Fruit fly (Drosophila melanogaster) whole organism, pupa: ENCODE measurements around the gene Gnf1.

Experiments used
- CG10348 ChIP-seq: fragments of 200-800 bp; sonication (Bioruptor generic); IDR thresholded peaks from 2 replicates; pipeline ENCODE4 v1.3.6; 2022; ENCODE audit warnings: missing biosample characterization, missing genetic modification characterization
- CG12605 ChIP-seq: fragments of 200-800 bp; sonication (Bioruptor generic); IDR thresholded peaks from 2 replicates; pipeline ENCODE4 v1.3.6; 2022; ENCODE audit warnings: missing biosample characterization, missing genetic modification characterization
- CG13204 ChIP-seq: fragments of 200-800 bp; sonication (Bioruptor generic); optimal IDR thresholded peaks from 2 replicates; lab custom pipeline; 2018; ENCODE audit warnings: missing biosample characterization, mild to moderate bottlenecking, missing genetic modification characterization, moderate library complexity
- CG14655 ChIP-seq: fragments of 200-800 bp; sonication (Bioruptor generic); optimal IDR thresholded peaks from 3 replicates; lab custom pipeline; 2017; ENCODE audit warnings: mild to moderate bottlenecking, missing biosample characterization, missing genetic modification reagents, missing genetic modification characterization
- CG15710 ChIP-seq: fragments of 200-800 bp; sonication (Bioruptor generic); optimal IDR thresholded peaks from 2 replicates; lab custom pipeline; 2018; ENCODE audit warnings: missing biosample characterization, mild to moderate bottlenecking, missing genetic modification characterization, moderate library complexity
- CG17806 ChIP-seq: fragments of 200-800 bp; sonication (Bioruptor generic); optimal IDR thresholded peaks from 2 replicates; lab custom pipeline; 2018; ENCODE audit warnings: missing biosample characterization, mild to moderate bottlenecking, missing genetic modification characterization, moderate library complexity
- CG32121 ChIP-seq: fragments of 200-800 bp; sonication (Bioruptor generic); IDR thresholded peaks from 2 replicates; pipeline ENCODE4 v1.3.6; 2022; ENCODE audit warnings: missing biosample characterization, missing genetic modification characterization
- CG34367 ChIP-seq: fragments of 200-800 bp; sonication (Bioruptor generic); optimal IDR thresholded peaks from 2 replicates; lab custom pipeline; 2018; ENCODE audit warnings: missing biosample characterization, mild to moderate bottlenecking, missing genetic modification characterization
- CG4496 ChIP-seq: fragments of 200-800 bp; sonication (Bioruptor generic); IDR thresholded peaks from 3 replicates; pipeline ENCODE4 v1.3.6; 2022; ENCODE audit warnings: missing biosample characterization, missing genetic modification characterization
- CG8159 ChIP-seq: fragments of 200-800 bp; sonication (Bioruptor generic); optimal IDR thresholded peaks from 3 replicates; lab custom pipeline; 2018; ENCODE audit warnings: missing biosample characterization, mild to moderate bottlenecking, missing genetic modification characterization, moderate library complexity
- CG8301 ChIP-seq: fragments of 200-800 bp; sonication (Bioruptor generic); optimal IDR thresholded peaks from 2 replicates; lab custom pipeline; 2018; ENCODE audit warnings: missing biosample characterization, mild to moderate bottlenecking, missing genetic modification characterization
- CG9948 ChIP-seq: fragments of 200-800 bp; sonication (Bioruptor generic); optimal IDR thresholded peaks from 2 replicates; lab custom pipeline; 2018; ENCODE audit warnings: missing biosample characterization, mild to moderate bottlenecking, missing genetic modification characterization, moderate library complexity
- D1 ChIP-seq: fragments of 200-800 bp; sonication (Bioruptor generic); optimal IDR thresholded peaks from 2 replicates; lab custom pipeline; 2018; ENCODE audit warnings: missing biosample characterization, mild to moderate bottlenecking, missing genetic modification characterization, moderate library complexity
- EcR ChIP-seq: fragments of 200-800 bp; sonication (Bioruptor generic); optimal IDR thresholded peaks from 3 replicates; lab custom pipeline; 2019; ENCODE audit warnings: missing biosample characterization, missing genetic modification characterization, mild to moderate bottlenecking, moderate library complexity, missing genetic modification reagents
- Ets98B ChIP-seq: fragments of 200-800 bp; sonication (Bioruptor generic); IDR thresholded peaks from 2 replicates; pipeline ENCODE4 v1.3.6; 2022; ENCODE audit warnings: missing biosample characterization, missing genetic modification characterization
- Pif1A ChIP-seq: fragments of 200-800 bp; sonication (Bioruptor generic); optimal IDR thresholded peaks from 3 replicates; lab custom pipeline; 2016; ENCODE audit warnings: missing biosample characterization, missing genetic modification characterization
- Pif1B ChIP-seq: fragments of 200-800 bp; sonication (Bioruptor generic); optimal IDR thresholded peaks from 3 replicates; lab custom pipeline; 2016; ENCODE audit warnings: missing biosample characterization, missing genetic modification characterization
- Snoo ChIP-seq: fragments of 200-800 bp; sonication (Bioruptor generic); optimal IDR thresholded peaks from 3 replicates; lab custom pipeline; 2017; ENCODE audit warnings: missing biosample characterization, mild to moderate bottlenecking, missing genetic modification characterization, inconsistent platforms
- fd96Ca ChIP-seq: fragments of 200-800 bp; sonication (Bioruptor generic); IDR thresholded peaks from 3 replicates; pipeline ENCODE4 v1.3.6; 2022; ENCODE audit warnings: missing biosample characterization, missing genetic modification characterization
- gl ChIP-seq: fragments of 200-800 bp; sonication (Bioruptor generic); optimal IDR thresholded peaks from 2 replicates; lab custom pipeline; 2018; ENCODE audit warnings: missing biosample characterization, mild to moderate bottlenecking, missing genetic modification characterization
- rn ChIP-seq: fragments of 200-800 bp; sonication (Bioruptor generic); IDR thresholded peaks from 2 replicates; pipeline ENCODE4 v1.3.6; 2022; ENCODE audit warnings: missing biosample characterization, missing genetic modification characterization

Gene Gnf1

dm6 chr3R:4866073-4866472 is 40.3 kb upstream of the Gnf1 start:
- TF ChIP-seq rn (GFP tag; lab: Robert Waterston, UW) = no peak
- TF ChIP-seq CG8159 (tag; lab: Kevin White, UChicago) = no peak
- TF ChIP-seq CG4496 (GFP tag; lab: Robert Waterston, UW) = no peak
- TF ChIP-seq Pif1A (GFP tag; lab: Kevin White, UChicago) = no peak
- TF ChIP-seq D1 (tag; lab: Kevin White, UChicago) = no peak
- no peak for TF ChIP-seq CG14655 (GFP tag; lab: Kevin White, UChicago)

- TF ChIP-seq CG12605 (GFP tag; lab: Robert Waterston, UW) (no peak), D1 (tag; lab: Kevin White, UChicago) (no peak), fd96Ca (no peak), gl (tag; lab: Kevin White, UChicago) (no peak), CG9948 (no peak), CG8159 (tag; lab: Kevin White, UChicago) (no peak), CG8301 (no peak), CG17806 (tag; lab: Kevin White, UChicago) (no peak), CG15710 (tag; lab: Kevin White, UChicago) (no peak), CG14655 (GFP tag; lab: Kevin White, UChicago) (no peak), CG13204 (GFP tag; lab: Kevin White, UChicago) (no peak), EcR (GFP tag; lab: Kevin White, UChicago) (no peak), rn (GFP tag; lab: Robert Waterston, UW) (no peak), CG4496 (GFP tag; lab: Robert Waterston, UW) (no peak), CG34367 (no peak), Pif1B (GFP tag; lab: Kevin White, UChicago) (no peak), CG10348 (GFP tag; lab: Robert Waterston, UW) (no peak), Pif1A (GFP tag; lab: Kevin White, UChicago) (no peak), Ets98B (no peak), Snoo (no peak)
These were observed 39.5 kb upstream of the Gnf1 start for dm6 chr3R:4866916-4867315.

DNA sequence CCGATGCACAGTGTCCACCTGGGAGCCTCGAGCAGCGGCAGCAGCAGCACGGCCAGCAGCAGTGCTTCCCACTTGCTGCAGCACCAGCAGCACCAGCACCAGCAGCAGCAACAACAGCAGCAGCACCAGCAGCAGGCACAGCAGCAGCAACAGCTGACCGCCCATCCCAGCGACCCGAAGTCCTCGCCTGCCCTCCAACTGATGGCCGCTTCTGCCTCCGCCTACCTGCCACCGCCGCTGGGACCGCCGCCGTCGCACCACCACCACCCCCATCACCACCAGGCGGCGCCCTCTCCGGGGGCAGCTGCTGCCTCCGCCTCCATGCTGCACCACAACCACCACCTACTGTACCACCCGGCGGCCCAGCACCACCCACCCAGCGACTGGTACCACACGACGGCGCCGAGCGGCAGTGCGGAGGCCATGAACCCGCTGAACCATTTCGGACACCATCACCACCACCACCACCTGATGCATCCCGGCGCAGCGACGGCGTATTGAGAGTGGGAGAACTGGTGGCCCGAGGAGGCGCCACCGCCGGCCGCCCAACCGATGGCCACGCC is 37.7 kb upstream of the Gnf1 start:
- TF ChIP-seq Pif1B (GFP tag; lab: Kevin White, UChicago) = no peak
- no peak for TF ChIP-seq CG8301
- TF ChIP-seq Pif1A (GFP tag; lab: Kevin White, UChicago) = no peak
- no peak for TF ChIP-seq EcR (GFP tag; lab: Kevin White, UChicago)
- TF ChIP-seq CG4496 (GFP tag; lab: Robert Waterston, UW) = no peak
- TF ChIP-seq CG17806 (tag; lab: Kevin White, UChicago) = no peak
- TF ChIP-seq Ets98B = no peak
- TF ChIP-seq CG15710 (tag; lab: Kevin White, UChicago) = no peak
- TF ChIP-seq CG12605 (GFP tag; lab: Robert Waterston, UW) = no peak
- no peak for TF ChIP-seq rn (GFP tag; lab: Robert Waterston, UW)

DNA sequence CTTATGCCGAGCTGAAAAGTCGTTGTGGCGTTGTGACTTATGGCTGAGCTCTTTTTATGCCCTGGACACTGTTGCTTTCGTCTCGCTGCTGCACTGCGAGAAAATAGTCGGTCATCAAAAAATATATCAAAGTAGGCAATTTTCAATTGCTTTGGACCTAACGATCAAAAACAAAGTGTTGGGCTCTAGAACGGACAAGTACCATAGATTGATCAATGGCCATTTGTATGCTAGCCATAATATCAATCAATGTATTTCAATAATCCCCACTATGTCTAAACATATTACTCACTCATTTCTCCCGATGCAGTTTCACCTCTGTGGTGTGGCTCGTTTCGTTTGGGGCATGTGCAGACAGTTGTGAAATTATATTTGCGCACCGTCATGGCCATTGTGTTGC is 32.7 kb upstream of the Gnf1 start:
- TF ChIP-seq Snoo (peak; percentile 52), fd96Ca (peak; percentile 30; the same call in 1 of the 3 replicates), CG9948 (peak; percentile 67), CG34367 (peak; percentile 65), CG32121 (GFP tag; lab: Robert Waterston, UW) (no peak), Pif1B (GFP tag; lab: Kevin White, UChicago) (peak; percentile 17), CG10348 (GFP tag; lab: Robert Waterston, UW) (no peak), Ets98B (no peak), CG12605 (GFP tag; lab: Robert Waterston, UW) (no peak), Pif1A (GFP tag; lab: Kevin White, UChicago) (peak; percentile 49), CG8301 (peak; percentile 22), gl (tag; lab: Kevin White, UChicago) (peak; percentile 48), CG15710 (tag; lab: Kevin White, UChicago) (peak; percentile 53), CG13204 (GFP tag; lab: Kevin White, UChicago) (no peak), CG14655 (GFP tag; lab: Kevin White, UChicago) (peak; percentile 55), CG17806 (tag; lab: Kevin White, UChicago) (peak; percentile 71), CG8159 (tag; lab: Kevin White, UChicago) (peak; percentile 71)

DNA sequence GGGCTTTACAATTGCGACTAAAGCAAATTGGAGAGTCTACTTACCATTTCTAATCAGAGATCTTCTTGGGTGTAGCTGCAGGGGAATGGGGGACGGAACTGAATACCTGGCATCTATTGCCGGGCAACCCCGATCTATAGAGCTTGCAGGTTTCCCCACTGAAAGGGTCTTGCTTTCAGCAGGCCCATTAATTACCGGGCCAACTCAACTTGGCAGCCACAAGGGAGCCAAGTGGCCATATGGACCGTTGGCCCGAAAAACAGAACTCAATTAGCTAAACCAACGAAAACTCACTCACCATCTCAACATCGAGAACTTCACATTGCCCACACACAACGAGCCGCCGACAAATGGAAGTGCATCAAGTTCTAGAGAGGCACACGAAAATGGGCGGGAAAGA is 28.0 kb upstream of the Gnf1 start, which contains the start of gene laf:
Gene laf, minus strand, starts transcription at position 101 of the 400 bp plus-strand sequence.
- no peak for TF ChIP-seq rn (GFP tag; lab: Robert Waterston, UW)

- TF ChIP-seq CG34367 = peak; percentile 76
- no peak for TF ChIP-seq CG12605 (GFP tag; lab: Robert Waterston, UW)
- TF ChIP-seq CG32121 (GFP tag; lab: Robert Waterston, UW) = no peak
- TF ChIP-seq D1 (tag; lab: Kevin White, UChicago) = peak; percentile 60
- no peak for TF ChIP-seq EcR (GFP tag; lab: Kevin White, UChicago)
- peak; percentile 87 for TF ChIP-seq CG8159 (tag; lab: Kevin White, UChicago)
- TF ChIP-seq CG14655 (GFP tag; lab: Kevin White, UChicago) = peak; percentile 62
- TF ChIP-seq gl (tag; lab: Kevin White, UChicago) = peak; percentile 64
- peak; percentile 5 for TF ChIP-seq CG13204 (GFP tag; lab: Kevin White, UChicago)
- TF ChIP-seq CG9948 = peak; percentile 79
- no peak for TF ChIP-seq CG4496 (GFP tag; lab: Robert Waterston, UW)
- TF ChIP-seq Ets98B = no peak
- peak; percentile 42 for TF ChIP-seq CG8301
- TF ChIP-seq Pif1B (GFP tag; lab: Kevin White, UChicago) = peak; percentile 65
- TF ChIP-seq Pif1A (GFP tag; lab: Kevin White, UChicago) = peak; percentile 50
- peak; percentile 86 for TF ChIP-seq CG15710 (tag; lab: Kevin White, UChicago)
- no peak for TF ChIP-seq CG10348 (GFP tag; lab: Robert Waterston, UW)
- no peak for TF ChIP-seq rn (GFP tag; lab: Robert Waterston, UW)
- TF ChIP-seq CG17806 (tag; lab: Kevin White, UChicago) = peak; percentile 79
- TF ChIP-seq fd96Ca = no peak
- TF ChIP-seq Snoo = peak; percentile 85
- TF ChIP-seq, all 21 proteins: peak for 13
These were observed 23.2 kb upstream of the Gnf1 start for dm6 chr3R:4883186-4883746.
